Fruit fly (Drosophila melanogaster) whole organism, embryonic: ENCODE data around the gene CG6005.
A peak's percentile ranks its signal among the peaks of the same experiment; 100 is the strongest.

Experiments used
- ATbp ChIP-seq: fragments of 200-800 bp; sonication (Bioruptor generic); optimal IDR thresholded peaks from 2 replicates; lab custom pipeline; 2017; ENCODE audit warnings: missing biosample characterization, mild to moderate bottlenecking, missing genetic modification characterization, missing genetic modification reagents
- Ada2b ChIP-seq: fragments of 200-800 bp; sonication (Bioruptor generic); IDR thresholded peaks from 2 replicates; pipeline ENCODE4 v1.3.6; 2022; ENCODE audit warnings: missing biosample characterization, missing genetic modification characterization
- Atf3 ChIP-seq: fragments of 200-800 bp; sonication (Bioruptor generic); optimal IDR thresholded peaks from 3 replicates; lab custom pipeline; 2016; ENCODE audit warnings: missing biosample characterization, missing genetic modification characterization
- Awh ChIP-seq: fragments of 200-800 bp; sonication (Bioruptor generic); IDR thresholded peaks from 2 replicates; pipeline ENCODE4, ENCODE4 v1.3.6; 2022; ENCODE audit warnings: missing biosample characterization, missing genetic modification characterization
- CG10543 ChIP-seq: fragments of 200-800 bp; sonication (Bioruptor generic); optimal IDR thresholded peaks from 3 replicates; lab custom pipeline; 2017; ENCODE audit warnings: missing biosample characterization, mild to moderate bottlenecking, missing genetic modification characterization, moderate library complexity
- CG12659 ChIP-seq: fragments of 200-800 bp; sonication (Bioruptor generic); optimal IDR thresholded peaks from 3 replicates; lab custom pipeline; 2017; ENCODE audit warnings: mild to moderate bottlenecking, missing biosample characterization, missing genetic modification reagents, missing genetic modification characterization
- CG13894 ChIP-seq: fragments of 200-800 bp; sonication (Bioruptor generic); optimal IDR thresholded peaks from 3 replicates; lab custom pipeline; 2018; ENCODE audit warnings: missing biosample characterization, mild to moderate bottlenecking, missing genetic modification characterization, moderate library complexity
- CG14014 ChIP-seq: fragments of 200-800 bp; sonication (Bioruptor generic); IDR thresholded peaks from 2 replicates; pipeline ENCODE4 v1.3.6; 2022; ENCODE audit warnings: missing biosample characterization, missing genetic modification characterization
- CG17361 ChIP-seq: fragments of 200-800 bp; sonication (Bioruptor generic); IDR thresholded peaks from 3 replicates; pipeline ENCODE4 v1.3.6; 2022; ENCODE audit warnings: missing biosample characterization, missing genetic modification characterization
- CG1832 ChIP-seq: fragments of 200-800 bp; sonication (Bioruptor generic); optimal IDR thresholded peaks from 2 replicates; lab custom pipeline; 2017; ENCODE audit warnings: missing biosample characterization, mild to moderate bottlenecking, missing genetic modification characterization, inconsistent platforms
- CG31441 ChIP-seq: fragments of 200-800 bp; sonication (Bioruptor generic); IDR thresholded peaks from 2 replicates; pipeline ENCODE4 v1.3.6; 2022; ENCODE audit warnings: missing biosample characterization, missing genetic modification characterization
- CG34376 ChIP-seq: fragments of 200-800 bp; sonication (Bioruptor generic); optimal IDR thresholded peaks from 2 replicates; lab custom pipeline; 2018; ENCODE audit warnings: missing biosample characterization, mild to moderate bottlenecking, missing genetic modification characterization
- CG3838 ChIP-seq: fragments of 200-800 bp; sonication (Bioruptor generic); optimal IDR thresholded peaks from 3 replicates; lab custom pipeline; 2016; ENCODE audit warnings: missing biosample characterization, missing genetic modification characterization
- CG43689 ChIP-seq: fragments of 200-800 bp; sonication (Bioruptor generic); IDR thresholded peaks from 2 replicates; pipeline ENCODE4 v1.3.6; 2022; ENCODE audit warnings: missing biosample characterization, missing genetic modification characterization
- CG4424 ChIP-seq: fragments of 200-800 bp; sonication (Bioruptor generic); optimal IDR thresholded peaks from 3 replicates; lab custom pipeline; 2016; ENCODE audit warnings: missing biosample characterization, missing genetic modification characterization
- CG7357 ChIP-seq: fragments of 200-800 bp; sonication (Bioruptor generic); IDR thresholded peaks from 3 replicates; pipeline ENCODE4 v1.3.6; 2022; ENCODE audit warnings: missing biosample characterization, missing genetic modification characterization
- CG9876 ChIP-seq: fragments of 200-800 bp; sonication (Bioruptor generic); optimal IDR thresholded peaks from 2 replicates; lab custom pipeline; 2016; ENCODE audit warnings: missing biosample characterization, missing genetic modification characterization
- CkIIα-i1 ChIP-seq: fragments of 200-800 bp; sonication (Bioruptor generic); IDR thresholded peaks from 2 replicates; pipeline ENCODE4 v1.3.6; 2022; ENCODE audit warnings: missing biosample characterization, missing genetic modification characterization
- Dp ChIP-seq: fragments of 200-800 bp; sonication (Bioruptor generic); optimal IDR thresholded peaks from 2 replicates; lab custom pipeline; 2018; ENCODE audit warnings: missing biosample characterization, mild to moderate bottlenecking, missing genetic modification characterization, moderate library complexity
- E2f2 ChIP-seq: fragments of 200-800 bp; sonication (Bioruptor generic); IDR thresholded peaks from 2 replicates; pipeline ENCODE4 v1.3.6; 2022; ENCODE audit warnings: missing biosample characterization, missing genetic modification characterization
- Gsc ChIP-seq: fragments of 200-800 bp; sonication (Bioruptor generic); IDR thresholded peaks from 2 replicates; pipeline ENCODE4 v1.3.6; 2022; ENCODE audit warnings: missing biosample characterization, missing genetic modification characterization
- H2.0 ChIP-seq: fragments of 200-800 bp; sonication (Bioruptor generic); IDR thresholded peaks from 2 replicates; pipeline ENCODE4 v1.3.6; 2022; ENCODE audit warnings: missing biosample characterization, missing genetic modification characterization
- Lhr ChIP-seq: fragments of 200-800 bp; sonication (Bioruptor generic); optimal IDR thresholded peaks from 3 replicates; lab custom pipeline; 2017; ENCODE audit warnings: mild to moderate bottlenecking, missing biosample characterization, missing genetic modification reagents, missing genetic modification characterization
- Mes4 ChIP-seq: fragments of 200-800 bp; sonication (Bioruptor generic); optimal IDR thresholded peaks from 2 replicates; lab custom pipeline; 2016; ENCODE audit warnings: missing biosample characterization, missing genetic modification characterization
- NC2α ChIP-seq: fragments of 200-800 bp; sonication (Bioruptor generic); optimal IDR thresholded peaks from 2 replicates; lab custom pipeline; 2016; ENCODE audit warnings: missing biosample characterization, missing genetic modification characterization
- Pdp1 ChIP-seq, 2 experiments: fragments of 200-800 bp; sonication (Bioruptor generic); optimal IDR thresholded peaks; 3 replicates each; lab custom pipeline; 2016; ENCODE audit warnings: missing biosample characterization in 2 of 2, missing genetic modification characterization in 2 of 2, mild to moderate bottlenecking in 1 of 2, moderate library complexity in 1 of 2
- Trl ChIP-seq, 3 experiments: fragments of >200 bp in 2 of 3; fragments of 200-800 bp in 1 of 3; sonication (Bioruptor generic) in 1 of 3; optimal IDR thresholded peaks; 2 replicates in 1 of 3; 3 replicates in 2 of 3; lab custom pipeline; 2016 to 2017; ENCODE audit warnings: missing biosample characterization in 1 of 3, missing genetic modification characterization in 1 of 3
- bbx ChIP-seq: fragments of 200-800 bp; sonication (Bioruptor generic); IDR thresholded peaks from 2 replicates; pipeline ENCODE4 v1.3.6; 2022; ENCODE audit warnings: missing biosample characterization, missing genetic modification characterization; ENCODE audit not compliant: partially characterized antibody
- corto ChIP-seq: fragments of 200-800 bp; sonication (Bioruptor generic); optimal IDR thresholded peaks from 2 replicates; lab custom pipeline; 2016; ENCODE audit warnings: missing biosample characterization, mild to moderate bottlenecking, missing genetic modification characterization, moderate library complexity
- dmrt99B ChIP-seq: fragments of 200-800 bp; sonication (Bioruptor generic); optimal IDR thresholded peaks from 2 replicates; lab custom pipeline; 2018; ENCODE audit warnings: missing biosample characterization, mild to moderate bottlenecking, missing genetic modification characterization, moderate library complexity
- fu2 ChIP-seq: fragments of 200-800 bp; sonication (Bioruptor generic); optimal IDR thresholded peaks from 2 replicates; lab custom pipeline; 2016; ENCODE audit warnings: missing biosample characterization, missing genetic modification characterization
- lilli ChIP-seq: fragments of 200-800 bp; sonication (Bioruptor generic); optimal IDR thresholded peaks from 3 replicates; lab custom pipeline; 2016; ENCODE audit warnings: missing biosample characterization, missing genetic modification characterization
- mam ChIP-seq: fragments of 200-800 bp; sonication (Bioruptor generic); optimal IDR thresholded peaks from 3 replicates; lab custom pipeline; 2016; ENCODE audit warnings: missing biosample characterization, missing genetic modification characterization
- nerfin-1 ChIP-seq: fragments of 200-800 bp; sonication (Bioruptor generic); optimal IDR thresholded peaks from 3 replicates; lab custom pipeline; 2019; ENCODE audit warnings: missing biosample characterization, mild to moderate bottlenecking, missing genetic modification characterization, moderate library complexity
- oc ChIP-seq: fragments of 200-800 bp; sonication (Bioruptor generic); optimal IDR thresholded peaks from 2 replicates; lab custom pipeline; 2018; ENCODE audit warnings: missing biosample characterization, mild to moderate bottlenecking, missing genetic modification characterization, moderate library complexity
- pan ChIP-seq, 4 experiments: fragments of >200 bp in 3 of 4; fragments of 200-800 bp in 1 of 4; sonication (Bioruptor generic) in 1 of 4; optimal IDR thresholded peaks in 3 of 4; IDR thresholded peaks in 1 of 4; 2 replicates each; pipeline versions ENCODE4 v1.3.6 to Lab custom; 2017 to 2022; ENCODE audit warnings: missing biosample characterization in 2 of 4, missing genetic modification characterization in 2 of 4, mixed read lengths in 1 of 4
- pho ChIP-seq: fragments of 200-800 bp; sonication (Bioruptor generic); optimal IDR thresholded peaks from 2 replicates; lab custom pipeline; 2016; ENCODE audit warnings: missing biosample characterization, missing genetic modification characterization
- phol ChIP-seq: fragments of 200-800 bp; sonication (Bioruptor generic); optimal IDR thresholded peaks from 3 replicates; lab custom pipeline; 2018; ENCODE audit warnings: missing biosample characterization, mild to moderate bottlenecking, missing genetic modification characterization, moderate library complexity
- pita ChIP-seq: fragments of 200-800 bp; sonication (Bioruptor generic); optimal IDR thresholded peaks from 2 replicates; lab custom pipeline; 2017; ENCODE audit warnings: missing biosample characterization, mild to moderate bottlenecking, missing genetic modification characterization
- sd ChIP-seq: fragments of 200-800 bp; sonication (Bioruptor generic); optimal IDR thresholded peaks from 3 replicates; lab custom pipeline; 2018; ENCODE audit warnings: missing biosample characterization, mild to moderate bottlenecking, missing genetic modification characterization, moderate library complexity
- sens ChIP-seq: fragments of 200-800 bp; sonication (Bioruptor generic); peaks from one replicate; lab custom pipeline; 2016; ENCODE audit warnings: missing biosample characterization, missing genetic modification characterization
- sna ChIP-seq: fragments of 200-800 bp; sonication (Bioruptor generic); IDR thresholded peaks from 2 replicates; pipeline ENCODE4 v1.3.6; 2022; ENCODE audit warnings: missing biosample characterization, missing genetic modification characterization; ENCODE audit not compliant: partially characterized antibody
- so ChIP-seq: fragments of 200-800 bp; sonication (Bioruptor generic); IDR thresholded peaks from 3 replicates; pipeline ENCODE4 v1.3.6; 2022; ENCODE audit warnings: missing biosample characterization, missing genetic modification characterization
- ttk ChIP-seq: fragments of 200-800 bp; sonication (Bioruptor generic); IDR thresholded peaks from 2 replicates; pipeline ENCODE4 v2.1.2; 2022; ENCODE audit warnings: missing biosample characterization, missing genetic modification characterization
- wek ChIP-seq: fragments of 200-800 bp; sonication (Bioruptor generic); optimal IDR thresholded peaks from 3 replicates; lab custom pipeline; 2018; ENCODE audit warnings: missing biosample characterization, mild to moderate bottlenecking, missing genetic modification characterization, moderate library complexity

The CG6005 gene

DNA sequence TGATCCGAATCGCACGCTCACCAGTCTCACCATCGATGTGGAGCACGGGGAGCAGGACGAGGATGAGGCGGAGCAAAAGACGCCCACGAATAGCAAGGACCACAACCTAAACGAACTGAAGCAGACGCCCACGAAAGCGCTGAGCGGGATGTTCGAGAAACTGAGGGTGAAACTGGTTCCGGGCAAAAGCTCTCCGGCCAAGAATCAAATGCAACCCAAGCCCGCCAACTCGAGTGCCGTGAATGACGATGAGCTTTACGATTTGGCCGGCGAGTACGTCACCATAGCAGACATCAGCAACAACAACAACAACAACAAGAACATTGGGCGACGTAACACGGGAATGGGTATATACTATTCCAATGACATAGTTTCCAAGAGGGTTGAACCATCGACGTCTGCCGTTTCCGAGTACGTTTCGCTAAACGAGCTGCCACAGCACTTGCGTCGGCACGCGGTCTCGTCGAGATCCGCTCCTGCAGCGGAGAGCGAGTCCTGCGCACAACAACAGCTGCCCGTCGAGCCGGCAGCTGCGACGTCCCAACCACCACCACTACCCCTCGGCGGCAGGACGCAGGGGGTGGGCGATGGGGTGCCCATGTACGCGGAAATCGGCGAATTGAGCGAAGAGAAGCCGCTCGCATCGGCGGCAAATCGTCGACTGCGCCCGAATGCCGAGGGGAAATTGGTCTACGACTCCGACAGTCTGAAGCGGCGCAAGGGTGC, 6.3 kb downstream of the CG6005 start (continued):
- TF ChIP-seq CG10543 (GFP tag; lab: Kevin White, UChicago) (peak; percentile 3), mam (GFP tag; lab: Kevin White, UChicago) (no peak), bbx (GFP tag; lab: Robert Waterston, UW) (no peak), CG12659 (GFP tag; lab: Kevin White, UChicago) (no peak), Dp (GFP tag; lab: Kevin White, UChicago) (peak; percentile 49), CG7357 (GFP tag; lab: Robert Waterston, UW) (no peak), wek (GFP tag; lab: Kevin White, UChicago) (no peak), CG3838 (GFP tag; lab: Kevin White, UChicago) (no peak), Pdp1 (GFP tag; optimal IDR thresholded peaks at IDR 0.05; lab: Kevin White, UChicago) (peak in 1 of 2 experiments; percentile 48), CG34376 (GFP tag; lab: Kevin White, UChicago) (no peak)

dm6 chr3R:19015423-19015810, 8.4 kb downstream of the CG6005 start:
- no peak for TF ChIP-seq CG14014 (GFP tag; lab: Robert Waterston, UW)
- TF ChIP-seq Trl (optimal IDR thresholded peaks at IDR 0.05; lab: Kevin White, UChicago) = peak in 1 of 2 experiments; percentile 57
- no peak for TF ChIP-seq Trl (GFP tag; optimal IDR thresholded peaks at IDR 0.05; lab: Kevin White, UChicago)
- peak; percentile 60 for TF ChIP-seq sens (GFP tag; lab: Kevin White, UChicago)
- no peak for TF ChIP-seq CG17361 (GFP tag; lab: Robert Waterston, UW)
- TF ChIP-seq E2f2 (GFP tag; lab: Robert Waterston, UW) = no peak
- peak; percentile 67 for TF ChIP-seq sd

dm6 chr3R:19014742-19015422, 8.9 kb downstream of the CG6005 start:
- TF ChIP-seq fu2 (GFP tag; lab: Kevin White, UChicago) = no peak
- TF ChIP-seq Gsc (GFP tag; lab: Robert Waterston, UW) = no peak
- TF ChIP-seq NC2α (GFP tag; lab: Kevin White, UChicago) = no peak
- TF ChIP-seq CG13894 (tag; lab: Kevin White, UChicago) = no peak
- peak; percentile 64 for TF ChIP-seq phol (tag; lab: Kevin White, UChicago)
- no peak for TF ChIP-seq CG43689 (GFP tag; lab: Robert Waterston, UW)
- no peak for TF ChIP-seq H2.0 (GFP tag; lab: Robert Waterston, UW)
- TF ChIP-seq CG1832 (GFP tag; lab: Kevin White, UChicago) = no peak
- no peak for TF ChIP-seq corto (GFP tag; lab: Kevin White, UChicago)
- no peak for TF ChIP-seq lilli (GFP tag; lab: Kevin White, UChicago)
- TF ChIP-seq Mes4 (GFP tag; lab: Kevin White, UChicago) = no peak
- no peak for TF ChIP-seq Atf3
- TF ChIP-seq ATbp (GFP tag; lab: Kevin White, UChicago) = peak; percentile 70
- TF ChIP-seq ttk = peak; percentile 62
- TF ChIP-seq CG31441 (GFP tag; lab: Robert Waterston, UW) = peak; percentile 66
- TF ChIP-seq CG4424 = peak; percentile 10
- no peak for TF ChIP-seq sna (GFP tag; lab: Robert Waterston, UW)
- no peak for TF ChIP-seq pan (optimal IDR thresholded peaks at IDR 0.05; lab: Kevin White, UChicago)
- peak in 1 of 2 experiments; percentile 71 for TF ChIP-seq pan (GFP tag; optimal IDR thresholded peaks at IDR 0.05 in 1 of 2, IDR thresholded peaks at IDR 0.05 in 1 of 2)
- TF ChIP-seq dmrt99B = peak; percentile 70
- peak; percentile 8; the same call in 1 of the 2 replicates for TF ChIP-seq Ada2b (GFP tag; lab: Robert Waterston, UW)
- TF ChIP-seq CG9876 (GFP tag; lab: Kevin White, UChicago) = no peak
- peak; percentile 56 for TF ChIP-seq oc (tag; lab: Kevin White, UChicago)
- TF ChIP-seq so (GFP tag; lab: Robert Waterston, UW) = no peak
- TF ChIP-seq CkIIα-i1 (GFP tag; lab: Robert Waterston, UW) = no peak
- TF ChIP-seq Lhr (GFP tag; lab: Kevin White, UChicago) = no peak
- peak; percentile 20 for TF ChIP-seq nerfin-1
- TF ChIP-seq pita (GFP tag; lab: Kevin White, UChicago) = no peak
- TF ChIP-seq Awh (GFP tag; lab: Robert Waterston, UW) = 0 out of 2 replicates have a peak, but pooled peaks have one; percentile 23
- TF ChIP-seq pho (GFP tag; lab: Kevin White, UChicago) = no peak
